ENCODE assay signal across 2 worm cellular contexts in genomic region chrII:5497541-5497940, ce11.
TF ChIP-seq lines count a peak whose summit lies in the region.

No protein-coding gene starts in this region.

TF ChIP-seq in whole organism, L1 larva, 84 proteins besides CTCF, POLR2A, EP300 and RAD21:
- TF ChIP-seq lir-3 (tag; optimal IDR thresholded peaks at IDR 0.05; lab: Kevin White, UChicago; ENCODE audit: poor library complexity) (no peak), lin-15B (tag; optimal IDR thresholded peaks at IDR 0.05; lab: Kevin White, UChicago) (no peak), dpl-1 (GFP tag; optimal IDR thresholded peaks at IDR 0.05; lab: Kevin White, UChicago) (no peak), nhr-85 (tag; lab: Kevin White, UChicago) (peak; percentile 26), zag-1 (tag; optimal IDR thresholded peaks at IDR 0.05; lab: Kevin White, UChicago) (no peak), F16B12.6 (tag; optimal IDR thresholded peaks at IDR 0.05; lab: Kevin White, UChicago) (no peak), nhr-11 (tag; optimal IDR thresholded peaks at IDR 0.05; lab: Kevin White, UChicago) (no peak)

TF ChIP-seq in whole organism, young adult, 124 proteins besides CTCF, POLR2A, EP300 and RAD21:
- TF ChIP-seq lin-35 (GFP tag; optimal IDR thresholded peaks at IDR 0.05; lab: Kevin White, UChicago), result no peak
- TF ChIP-seq Y56A3A.18 (GFP tag; IDR thresholded peaks at IDR 0.05; lab: Robert Waterston, UW), result 0 out of 2 replicates have a peak, but pooled peaks have one; percentile 42
- no peak for TF ChIP-seq ccch-3 (GFP tag; optimal IDR thresholded peaks at IDR 0.05; lab: Kevin White, UChicago)
- peak; percentile 44 for TF ChIP-seq xnd-1 (tag; optimal IDR thresholded peaks at IDR 0.05; lab: Kevin White, UChicago)
- TF ChIP-seq madf-3 (GFP tag; IDR thresholded peaks at IDR 0.05; lab: Robert Waterston, UW), result peak; percentile 51; the same call in 1 of the 2 replicates
- TF ChIP-seq hmg-20 (GFP tag; IDR thresholded peaks at IDR 0.05; lab: Robert Waterston, UW), result no peak
- TF ChIP-seq aptf-2 (GFP tag; conservative IDR thresholded peaks at IDR 0.05; lab: Robert Waterston, UW), result no peak
- TF ChIP-seq madf-8 (GFP tag; conservative IDR thresholded peaks at IDR 0.05; lab: Robert Waterston, UW), result peak; percentile 33
- TF ChIP-seq nhr-80 (tag; optimal IDR thresholded peaks at IDR 0.05; lab: Kevin White, UChicago), result no peak
- TF ChIP-seq mxl-1 (tag; optimal IDR thresholded peaks at IDR 0.05; lab: Kevin White, UChicago), result no peak
- TF ChIP-seq ama-1 (optimal IDR thresholded peaks at IDR 0.05; lab: Kevin White, UChicago), result no peak
- no peak for TF ChIP-seq ama-1 (GFP tag; optimal IDR thresholded peaks at IDR 0.05; lab: Kevin White, UChicago)
- no peak for TF ChIP-seq ceh-58 (GFP tag; IDR thresholded peaks at IDR 0.05; lab: Robert Waterston, UW)
- TF ChIP-seq nhr-179 (tag; optimal IDR thresholded peaks at IDR 0.05; lab: Kevin White, UChicago), result no peak
- TF ChIP-seq ztf-18 (tag; optimal IDR thresholded peaks at IDR 0.05; lab: Kevin White, UChicago), result no peak
- TF ChIP-seq lin-26 (GFP tag; IDR thresholded peaks at IDR 0.05; lab: Robert Waterston, UW), result 0 out of 2 replicates have a peak, but pooled peaks have one; percentile 44
- TF ChIP-seq dpl-1 (GFP tag; optimal IDR thresholded peaks at IDR 0.05; lab: Kevin White, UChicago), result peak; percentile 14
- no peak for TF ChIP-seq cebp-2 (GFP tag; IDR thresholded peaks at IDR 0.05; lab: Robert Waterston, UW)
- TF ChIP-seq pbrm-1 (GFP tag; IDR thresholded peaks at IDR 0.05; lab: Robert Waterston, UW), result no peak
- no peak for TF ChIP-seq snpc-3.4 (tag; optimal IDR thresholded peaks at IDR 0.05; lab: Kevin White, UChicago)
- no peak for TF ChIP-seq zim-3 (tag; optimal IDR thresholded peaks at IDR 0.05; lab: Kevin White, UChicago)
- TF ChIP-seq rpc-1 (optimal IDR thresholded peaks at IDR 0.05; lab: Kevin White, UChicago), result no peak
- TF ChIP-seq rpc-1 (tag; optimal IDR thresholded peaks at IDR 0.05; lab: Kevin White, UChicago), result no peak
- peak; percentile 59 for TF ChIP-seq efl-1 (GFP tag; optimal IDR thresholded peaks at IDR 0.05; lab: Kevin White, UChicago)
- no peak for TF ChIP-seq nhr-27 (tag; optimal IDR thresholded peaks at IDR 0.05; lab: Kevin White, UChicago)
- no peak for TF ChIP-seq egl-18 (GFP tag; IDR thresholded peaks at IDR 0.05; lab: Robert Waterston, UW)
- TF ChIP-seq Y95B8A.8 (GFP tag; IDR thresholded peaks at IDR 0.05; lab: Robert Waterston, UW), result no peak
- no peak for TF ChIP-seq C17E4.6 (GFP tag; IDR thresholded peaks at IDR 0.05; lab: Robert Waterston, UW)
- no peak for TF ChIP-seq T26A5.8 (tag; optimal IDR thresholded peaks at IDR 0.05; lab: Kevin White, UChicago)
- no peak; the same call in 1 of the 2 replicates for TF ChIP-seq K11D2.4 (GFP tag; IDR thresholded peaks at IDR 0.05; lab: Robert Waterston, UW)
- TF ChIP-seq nfya-2 (GFP tag; IDR thresholded peaks at IDR 0.05; lab: Robert Waterston, UW), result no peak
- TF ChIP-seq madf-6 (GFP tag; IDR thresholded peaks at IDR 0.05; lab: Robert Waterston, UW), result peak; percentile 83
- no peak for TF ChIP-seq mel-28 (tag; optimal IDR thresholded peaks at IDR 0.05; lab: Kevin White, UChicago; ENCODE audit: borderline replicate concordance)
- no peak for TF ChIP-seq mes-4 (tag; optimal IDR thresholded peaks at IDR 0.05; lab: Kevin White, UChicago)
- no peak for TF ChIP-seq ets-4 (GFP tag; optimal IDR thresholded peaks at IDR 0.05; lab: Kevin White, UChicago)
- no peak for TF ChIP-seq akir-1 (GFP tag; optimal IDR thresholded peaks at IDR 0.05; lab: Kevin White, UChicago)
- no peak for TF ChIP-seq chd-7 (tag; optimal IDR thresholded peaks at IDR 0.05; lab: Kevin White, UChicago)
- no peak for TF ChIP-seq bed-2 (GFP tag; IDR thresholded peaks at IDR 0.05; lab: Robert Waterston, UW)
- no peak for TF ChIP-seq nhr-120 (GFP tag; IDR thresholded peaks at IDR 0.05; lab: Robert Waterston, UW)
- no peak for TF ChIP-seq ekl-4 (GFP tag; IDR thresholded peaks at IDR 0.05; lab: Robert Waterston, UW)
- TF ChIP-seq mcd-1 (GFP tag; IDR thresholded peaks at IDR 0.05; lab: Robert Waterston, UW), result no peak
- 0 out of 2 replicates have a peak, but pooled peaks have one; percentile 27 for TF ChIP-seq D2030.7 (GFP tag; IDR thresholded peaks at IDR 0.05; lab: Robert Waterston, UW)
- TF ChIP-seq lag-1 (GFP tag; IDR thresholded peaks at IDR 0.05; lab: Robert Waterston, UW), result no peak
- no peak for TF ChIP-seq ztf-3 (GFP tag; optimal IDR thresholded peaks at IDR 0.05; lab: Kevin White, UChicago)
- no peak for TF ChIP-seq F39B2.1 (GFP tag; IDR thresholded peaks at IDR 0.05; lab: Robert Waterston, UW)
- no peak for TF ChIP-seq athp-1 (tag; optimal IDR thresholded peaks at IDR 0.05; lab: Kevin White, UChicago)
- no peak for TF ChIP-seq egl-44 (GFP tag; IDR thresholded peaks at IDR 0.05; lab: Robert Waterston, UW)
- TF ChIP-seq B0019.2 (GFP tag; conservative IDR thresholded peaks at IDR 0.05; lab: Robert Waterston, UW), result no peak
- TF ChIP-seq lsl-1 (GFP tag; optimal IDR thresholded peaks at IDR 0.05; lab: Kevin White, UChicago), result no peak
- no peak for TF ChIP-seq T07F8.4 (tag; optimal IDR thresholded peaks at IDR 0.05; lab: Kevin White, UChicago)
- no peak for TF ChIP-seq ztf-28 (GFP tag; IDR thresholded peaks at IDR 0.05; lab: Robert Waterston, UW)
- TF ChIP-seq snpc-1.1 (tag; optimal IDR thresholded peaks at IDR 0.05; lab: Kevin White, UChicago; ENCODE audit: insufficient read depth), result no peak
- no peak for TF ChIP-seq Y53F4B.3 (GFP tag; IDR thresholded peaks at IDR 0.05; lab: Robert Waterston, UW)
- TF ChIP-seq hmg-1.2 (GFP tag; IDR thresholded peaks at IDR 0.05; lab: Robert Waterston, UW), result 0 out of 2 replicates have a peak, but pooled peaks have one; percentile 18

Comparison
In these comparisons a context has a peak if more than half of its experiments do, and no peak if none do; other contexts are left out.
1. Of the 8 proteins assayed by ChIP-seq in both whole organism, young adult and whole organism, L1 larva: peak only in whole organism, young adult: dpl-1 and efl-1; only in whole organism, L1 larva: none; in both: none; in neither: 6.